Worm (Caenorhabditis elegans) whole organism, early embryonic: ENCODE measurements around the gene Y32H12A.7.

ENCODE experiments used
- ama-1 ChIP-seq: fragments of 150-350 bp; optimal IDR thresholded peaks from 2 replicates; lab custom pipeline; 2014
- tbx-37 ChIP-seq: fragments of 200-800 bp; sonication (Bioruptor generic); conservative IDR thresholded peaks from 2 replicates; pipeline ENCODE4 v1.3.6; 2022; ENCODE audit warnings: missing genetic modification reagents, missing genetic modification characterization, missing compliant biosample characterization

DNA sequence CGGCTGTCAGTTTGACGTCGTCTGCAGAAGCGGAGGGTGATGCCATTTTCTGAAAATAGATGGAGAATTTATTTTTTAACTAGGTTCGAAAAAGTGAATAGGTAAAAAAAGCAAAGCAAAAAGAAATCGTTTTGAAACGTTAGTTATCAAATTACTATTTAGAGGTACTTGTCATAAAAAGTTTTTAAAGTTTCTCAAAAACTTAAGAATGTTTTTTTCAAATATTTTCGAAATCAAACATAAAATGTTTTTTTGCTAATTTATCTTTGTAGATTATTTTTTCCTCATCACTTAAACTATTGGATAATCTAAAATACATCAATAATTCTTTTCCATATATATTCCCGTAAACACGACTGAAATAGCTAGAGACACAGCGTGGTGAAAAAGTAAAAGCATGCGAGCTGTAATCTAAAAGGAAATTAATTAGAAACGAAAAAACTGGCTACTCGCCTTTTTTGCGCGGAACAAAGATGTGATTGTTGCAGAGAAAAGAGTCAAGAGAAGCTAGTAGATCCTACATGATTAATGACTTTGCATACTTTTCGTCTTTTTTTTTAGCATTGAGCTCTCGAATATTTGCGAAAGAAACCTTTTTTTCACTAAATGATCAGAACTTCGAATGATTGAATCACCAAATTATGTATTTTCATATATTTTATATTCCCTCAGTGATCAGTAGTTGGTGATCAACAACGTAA lies 13.8 kb downstream of the Y32H12A.7 start, which contains the start of gene szy-2:
- no peak for TF ChIP-seq ama-1 (lab: Kevin White, UChicago)
- no peak for TF ChIP-seq tbx-37 (GFP tag; lab: Robert Waterston, UW)
